Worm (Caenorhabditis elegans): Measurements from ENCODE around the gene ZK593.2.

ce11 chrIV:10899091-10899490 lies 14.1 kb upstream of the ZK593.2 start, which contains the start of the genes F13E9.9 and F13E9.19:
- TF ChIP-seq bed-2 (GFP tag; IDR thresholded peaks at IDR 0.05) (no peak), sptf-2 (GFP tag; optimal IDR thresholded peaks at IDR 0.05) (no peak), sea-2 (GFP tag; IDR thresholded peaks at IDR 0.05) (no peak), rpc-1 (optimal IDR thresholded peaks at IDR 0.05) (no peak), rpc-1 (tag; optimal IDR thresholded peaks at IDR 0.05) (no peak), Y95B8A.8 (GFP tag; IDR thresholded peaks at IDR 0.05) (no peak), egl-44 (GFP tag; IDR thresholded peaks at IDR 0.05) (no peak), lin-26 (GFP tag; IDR thresholded peaks at IDR 0.05) (no peak), dpl-1 (GFP tag; optimal IDR thresholded peaks at IDR 0.05) (no peak), Y67H2A.10 (GFP tag; conservative IDR thresholded peaks at IDR 0.05) (no peak), F49E8.2 (tag; optimal IDR thresholded peaks at IDR 0.05; ENCODE audit: insufficient read depth) (no peak), lir-1 (GFP tag; conservative IDR thresholded peaks at IDR 0.05) (no peak)

Data from whole organism, young adult.